Fruit fly (Drosophila melanogaster): Measurements from ENCODE around the gene CG14314.

The CG14314 gene

dm6 chr3R:18235879-18236278 is 19.9 kb downstream of the CG14314 start, which contains the start of gene repo (continued):
- TF ChIP-seq Nf-YA (GFP tag; IDR thresholded peaks at IDR 0.05) (peak; percentile 89), ci (GFP tag; IDR thresholded peaks at IDR 0.05) (0 out of 3 replicates have a peak, but pooled peaks have one; percentile 22), her (GFP tag; optimal IDR thresholded peaks at IDR 0.05) (no peak), Tbp (GFP tag; optimal IDR thresholded peaks at IDR 0.05) (no peak), nerfin-1 (tag; optimal IDR thresholded peaks at IDR 0.05) (peak; percentile 43), ewg (GFP tag; optimal IDR thresholded peaks at IDR 0.05) (peak; percentile 18), tup (GFP tag; optimal IDR thresholded peaks at IDR 0.05) (no peak), Jarid2 (GFP tag; optimal IDR thresholded peaks at IDR 0.05) (peak; percentile 47), otp (GFP tag; IDR thresholded peaks at IDR 0.05) (0 out of 3 replicates have a peak, but pooled peaks have one; percentile 25), CG10321 (GFP tag; IDR thresholded peaks at IDR 0.05) (peak; percentile 92), gfzf (GFP tag; optimal IDR thresholded peaks at IDR 0.05) (no peak), YL-1 (GFP tag; optimal IDR thresholded peaks at IDR 0.05) (no peak), CG2889 (GFP tag; IDR thresholded peaks at IDR 0.05) (no peak), E2f1 (GFP tag; IDR thresholded peaks at IDR 0.05) (no peak), Adf1 (GFP tag; IDR thresholded peaks at IDR 0.05) (peak; percentile 89), Deaf1 (tag; optimal IDR thresholded peaks at IDR 0.05) (peak; percentile 6), CG1832 (GFP tag; optimal IDR thresholded peaks at IDR 0.05) (peak; percentile 90), CG15601 (tag; optimal IDR thresholded peaks at IDR 0.05) (peak; percentile 3), zen (tag; optimal IDR thresholded peaks at IDR 0.05) (peak; percentile 37), Scr (GFP tag; IDR thresholded peaks at IDR 0.05; ENCODE audit: partially characterized antibody) (0 out of 2 replicates have a peak, but pooled peaks have one; percentile 23), CG18011 (GFP tag; optimal IDR thresholded peaks at IDR 0.05) (no peak), Dll (GFP tag; IDR thresholded peaks at IDR 0.05; ENCODE audit: partially characterized antibody) (0 out of 4 replicates have a peak, but pooled peaks have one; percentile 40), lmd (GFP tag; IDR thresholded peaks at IDR 0.05) (no peak), bbx (GFP tag; IDR thresholded peaks at IDR 0.05; ENCODE audit: partially characterized antibody) (peak; percentile 27; the same call in 1 of the 2 replicates)

dm6 chr3R:18242089-18242955 is 26.4 kb downstream of the CG14314 start, which contains the start of the genes CG7156 and 14-3-3epsilon:
Gene CG7156 (minus strand): TSS chr3R:18242159.
Gene 14-3-3epsilon (plus strand): TSS chr3R:18242531.
- TF ChIP-seq dmrt99B (tag; optimal IDR thresholded peaks at IDR 0.05) (no peak), CG11504 (tag; optimal IDR thresholded peaks at IDR 0.05) (peak; percentile 88), CG4617 (GFP tag; optimal IDR thresholded peaks at IDR 0.05; ENCODE audit: borderline replicate concordance) (peak; percentile 40), CG15011 (GFP tag; optimal IDR thresholded peaks at IDR 0.05) (no peak), CG33213 (GFP tag; optimal IDR thresholded peaks at IDR 0.05) (peak; percentile 49), CG16815 (GFP tag; optimal IDR thresholded peaks at IDR 0.05) (peak; percentile 9), NFAT (GFP tag; IDR thresholded peaks at IDR 0.05) (0 out of 2 replicates have a peak, but pooled peaks have one; percentile 3), Bteb2 (GFP tag; optimal IDR thresholded peaks at IDR 0.05) (no peak), E2f2 (GFP tag; IDR thresholded peaks at IDR 0.05) (peak; percentile 48), CG5953 (GFP tag; IDR thresholded peaks at IDR 0.05) (no peak), ewg (GFP tag; optimal IDR thresholded peaks at IDR 0.05) (peak; percentile 100), CG12236 (GFP tag; optimal IDR thresholded peaks at IDR 0.05) (peak; percentile 11), Rfx (GFP tag; IDR thresholded peaks at IDR 0.05) (peak; percentile 38), CG18476 (GFP tag; optimal IDR thresholded peaks at IDR 0.05) (no peak), BtbVII (GFP tag; optimal IDR thresholded peaks at IDR 0.05) (peak; percentile 25), Nf-YA (GFP tag; IDR thresholded peaks at IDR 0.05) (0 out of 2 replicates have a peak, but pooled peaks have one; percentile 5), CG11560 (tag; IDR thresholded peaks at IDR 0.05) (peak; percentile 50; the same call in 1 of the 3 replicates), dimm (GFP tag; IDR thresholded peaks at IDR 0.05) (no peak), pb (GFP tag; optimal IDR thresholded peaks at IDR 0.05) (no peak), CG15269 (tag; optimal IDR thresholded peaks at IDR 0.05) (no peak), CG13424 (tag; optimal IDR thresholded peaks at IDR 0.05) (peak; percentile 26), pita (GFP tag; optimal IDR thresholded peaks at IDR 0.05) (peak; percentile 91), D (optimal IDR thresholded peaks at IDR 0.05) (no peak), D (GFP tag; optimal IDR thresholded peaks at IDR 0.05) (no peak), HLH54F (GFP tag; optimal IDR thresholded peaks at IDR 0.05) (no peak), BEAF-32 (GFP tag; optimal IDR thresholded peaks at IDR 0.05) (peak; percentile 92)

Data from whole organism, embryonic.